Worm (Caenorhabditis elegans): ENCODE results near the gene C54F6.18.

Gene C54F6.18

DNA sequence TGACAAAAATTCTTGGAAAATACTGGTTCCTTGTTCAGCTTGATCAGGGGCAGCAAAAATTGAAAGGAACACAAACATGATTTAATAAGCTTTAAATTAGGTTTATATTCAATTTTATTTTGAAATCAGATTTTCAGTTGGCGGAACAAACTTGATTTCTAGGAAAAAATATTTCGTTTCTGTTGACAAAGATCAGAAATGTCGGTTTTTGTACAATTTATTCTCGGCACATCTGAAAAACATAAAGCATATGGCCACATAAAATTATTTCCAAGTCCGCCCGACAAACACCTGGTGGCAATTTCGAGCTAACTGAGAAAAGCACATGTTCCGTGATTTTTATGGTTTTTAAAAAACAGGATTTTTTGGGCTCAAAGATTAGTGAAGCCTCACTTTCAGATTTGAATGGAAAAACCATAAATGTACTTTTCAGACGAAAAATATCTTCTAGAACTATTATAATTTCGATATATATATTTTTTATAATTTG is 28.1 kb downstream of the C54F6.18 start, which contains the start of gene ttr-10:
Gene ttr-10 (minus strand): TSS at position 51 of the 490 bp plus-strand sequence.
- TF ChIP-seq hlh-13 (GFP tag; optimal IDR thresholded peaks at IDR 0.05) (no peak), ahr-1 (tag; optimal IDR thresholded peaks at IDR 0.05) (no peak), ceh-31 (tag; optimal IDR thresholded peaks at IDR 0.05) (no peak), sox-4 (tag; optimal IDR thresholded peaks at IDR 0.05) (no peak), dve-1 (tag; optimal IDR thresholded peaks at IDR 0.05) (no peak), F13H6.1 (tag; optimal IDR thresholded peaks at IDR 0.05) (no peak), fkh-10 (GFP tag; optimal IDR thresholded peaks at IDR 0.05) (no peak), ceh-22 (tag; optimal IDR thresholded peaks at IDR 0.05) (no peak), unc-3 (GFP tag; conservative IDR thresholded peaks at IDR 0.05) (no peak), unc-3 (tag; optimal IDR thresholded peaks at IDR 0.05) (no peak), nhr-232 (tag; optimal IDR thresholded peaks at IDR 0.05) (no peak), ceh-6 (GFP tag; optimal IDR thresholded peaks at IDR 0.05) (no peak), elt-4 (tag; optimal IDR thresholded peaks at IDR 0.05) (no peak), pag-3 (tag; optimal IDR thresholded peaks at IDR 0.05; ENCODE audit: borderline replicate concordance) (no peak), mec-3 (tag; optimal IDR thresholded peaks at IDR 0.05; ENCODE audit: borderline replicate concordance) (no peak), ztf-16 (tag; optimal IDR thresholded peaks at IDR 0.05) (no peak), npax-4 (tag; optimal IDR thresholded peaks at IDR 0.05) (no peak), hlh-15 (tag; optimal IDR thresholded peaks at IDR 0.05) (no peak)

DNA sequence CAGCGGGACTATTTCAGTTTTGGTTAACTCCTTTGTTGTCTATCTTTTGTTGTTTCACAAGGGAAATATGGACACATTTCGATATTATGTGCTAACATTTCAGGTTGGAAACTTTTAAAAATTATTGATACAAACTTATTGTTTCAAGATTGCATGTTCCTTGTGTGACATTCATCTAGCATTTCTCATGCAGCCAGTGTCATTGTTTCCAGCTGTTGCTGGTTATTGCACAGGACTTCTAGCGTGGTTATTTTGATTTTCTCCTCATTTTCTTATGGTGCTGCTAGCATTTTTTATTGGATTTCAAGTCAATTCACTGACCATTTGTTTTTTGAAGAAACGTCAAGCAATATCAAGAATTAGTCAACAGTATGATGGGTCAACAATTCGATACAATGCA is 30.1 kb downstream of the C54F6.18 start:
- TF ChIP-seq pha-4 (tag; optimal IDR thresholded peaks at IDR 0.05) (no peak), ceh-24 (tag; optimal IDR thresholded peaks at IDR 0.05) (no peak), hlh-15 (tag; optimal IDR thresholded peaks at IDR 0.05) (no peak), hlh-30 (tag; optimal IDR thresholded peaks at IDR 0.05; ENCODE audit: insufficient read depth) (no peak), fax-1 (tag; optimal IDR thresholded peaks at IDR 0.05) (no peak), dve-1 (tag; optimal IDR thresholded peaks at IDR 0.05) (no peak), unc-42 (tag; optimal IDR thresholded peaks at IDR 0.05) (no peak), ceh-48 (tag; optimal IDR thresholded peaks at IDR 0.05) (no peak), hlh-13 (GFP tag; optimal IDR thresholded peaks at IDR 0.05) (no peak), tbx-7 (tag; optimal IDR thresholded peaks at IDR 0.05) (no peak), elt-4 (tag; optimal IDR thresholded peaks at IDR 0.05) (no peak), dmd-4 (tag; optimal IDR thresholded peaks at IDR 0.05; ENCODE audit: borderline replicate concordance) (no peak), sox-4 (tag; optimal IDR thresholded peaks at IDR 0.05) (no peak), hlh-8 (tag; optimal IDR thresholded peaks at IDR 0.05) (no peak), eyg-1 (tag; optimal IDR thresholded peaks at IDR 0.05) (no peak), F13H6.1 (tag; optimal IDR thresholded peaks at IDR 0.05) (no peak), pqm-1 (tag; optimal IDR thresholded peaks at IDR 0.05) (no peak)

DNA sequence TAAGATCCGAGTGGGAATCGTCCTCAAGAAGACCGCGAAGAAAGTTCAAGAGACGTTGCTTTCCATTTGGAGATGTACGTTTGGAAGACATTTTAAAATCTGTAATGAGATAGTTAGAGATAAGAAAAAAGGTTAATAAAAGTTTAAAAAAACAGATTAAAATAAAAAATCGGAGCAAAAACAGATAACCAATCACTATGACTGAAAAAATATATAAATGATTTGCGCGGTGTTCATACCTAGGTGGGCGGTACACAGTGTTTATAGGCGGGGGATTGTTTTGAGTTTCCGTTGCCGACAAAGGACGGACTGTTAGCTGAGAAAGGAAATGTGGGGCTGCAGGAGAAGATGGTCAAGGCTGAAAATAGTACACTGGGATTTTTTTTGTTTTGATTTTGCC is 32.9 kb downstream of the C54F6.18 start, which contains the start of gene ets-7:
Gene ets-7 (minus strand): TSS at position 101 of the 400 bp plus-strand sequence.
- TF ChIP-seq ceh-34 (tag; optimal IDR thresholded peaks at IDR 0.05) (no peak), ets-4 (tag; optimal IDR thresholded peaks at IDR 0.05) (no peak), ahr-1 (tag; optimal IDR thresholded peaks at IDR 0.05) (no peak), fax-1 (tag; optimal IDR thresholded peaks at IDR 0.05) (no peak), sdc-2 (tag; optimal IDR thresholded peaks at IDR 0.05) (no peak), ceh-2 (tag; optimal IDR thresholded peaks at IDR 0.05) (no peak)

DNA sequence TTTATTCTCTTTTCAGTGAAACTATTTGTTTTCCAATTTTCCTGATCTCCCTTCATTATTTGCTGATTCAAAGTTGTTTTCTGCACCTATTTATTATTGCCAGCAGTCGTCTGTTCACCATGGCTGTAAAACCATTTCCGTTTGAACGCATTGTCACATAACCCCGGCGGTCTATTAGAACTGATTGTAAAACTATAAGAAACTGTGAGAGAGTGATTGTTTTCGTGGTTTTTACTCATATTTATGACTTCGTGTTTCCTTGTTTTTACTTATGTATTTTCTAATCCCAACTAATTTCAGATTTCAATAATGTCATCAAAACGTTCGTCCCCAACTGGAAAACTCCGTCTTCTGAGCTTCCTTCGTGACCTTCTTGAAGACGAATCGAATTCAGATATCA is 37.2 kb downstream of the C54F6.18 start, which contains the start of gene F19F10.1:
Gene F19F10.1 (plus strand): TSS at position 301 of the 400 bp plus-strand sequence.
- no peak for TF ChIP-seq pqm-1 (tag; optimal IDR thresholded peaks at IDR 0.05)
- no peak for TF ChIP-seq ceh-24 (tag; optimal IDR thresholded peaks at IDR 0.05)
- TF ChIP-seq pax-1 (tag; optimal IDR thresholded peaks at IDR 0.05), result no peak
- no peak for TF ChIP-seq nfya-1 (tag; optimal IDR thresholded peaks at IDR 0.05)
- TF ChIP-seq dve-1 (tag; optimal IDR thresholded peaks at IDR 0.05), result no peak
- no peak for TF ChIP-seq lin-11 (tag; optimal IDR thresholded peaks at IDR 0.05)
- TF ChIP-seq che-1 (tag; optimal IDR thresholded peaks at IDR 0.05), result no peak
- TF ChIP-seq mec-3 (tag; optimal IDR thresholded peaks at IDR 0.05; ENCODE audit: borderline replicate concordance), result no peak
- TF ChIP-seq ceh-18 (tag; optimal IDR thresholded peaks at IDR 0.05), result no peak
- TF ChIP-seq nhr-232 (tag; optimal IDR thresholded peaks at IDR 0.05), result no peak
- no peak for TF ChIP-seq ceh-34 (tag; optimal IDR thresholded peaks at IDR 0.05)
- TF ChIP-seq C08G9.2 (tag; optimal IDR thresholded peaks at IDR 0.05), result no peak
- no peak for TF ChIP-seq pat-9 (tag; optimal IDR thresholded peaks at IDR 0.05)
- TF ChIP-seq ceh-19 (GFP tag; optimal IDR thresholded peaks at IDR 0.05), result no peak
- no peak for TF ChIP-seq Y22D7AL.16 (tag; optimal IDR thresholded peaks at IDR 0.05)
- no peak for TF ChIP-seq nhr-11 (tag; optimal IDR thresholded peaks at IDR 0.05)
- no peak for TF ChIP-seq syd-9 (tag; optimal IDR thresholded peaks at IDR 0.05)
- no peak for TF ChIP-seq hlh-15 (tag; optimal IDR thresholded peaks at IDR 0.05)

Measured in whole organism, late embryonic.